Worm (Caenorhabditis elegans) whole organism, young adult: ENCODE measurements around the gene tag-321.

ENCODE experiments used
- B0019.2 ChIP-seq: fragments of 200-800 bp; sonication (Bioruptor generic); conservative IDR thresholded peaks from 2 replicates; pipeline ENCODE4 v1.3.6; 2022; ENCODE audit warnings: missing genetic modification reagents, missing genetic modification characterization, missing compliant biosample characterization
- F22D6.2 ChIP-seq: sonication (generic microtip); optimal IDR thresholded peaks from 2 replicates; lab custom pipeline; 2016; ENCODE audit warnings: mild to moderate bottlenecking, missing genetic modification characterization, missing compliant biosample characterization
- F23B12.7 ChIP-seq: sonication (generic microtip); optimal IDR thresholded peaks from 2 replicates; lab custom pipeline; 2017; ENCODE audit warnings: missing genetic modification characterization, mild to moderate bottlenecking, missing compliant biosample characterization, antibody characterized with exemption, moderate library complexity; ENCODE audit not compliant: insufficient read depth
- F37B4.10 ChIP-seq: fragments of 200-800 bp; sonication (Bioruptor generic); IDR thresholded peaks from 2 replicates; pipeline ENCODE4 v1.3.6; 2022; ENCODE audit warnings: missing genetic modification characterization, missing compliant biosample characterization
- F57C9.4 ChIP-seq: sonication (generic microtip); optimal IDR thresholded peaks from 2 replicates; lab custom pipeline; 2017; ENCODE audit warnings: mild to moderate bottlenecking, missing genetic modification characterization, missing compliant biosample characterization
- Y53G8AR.9 ChIP-seq: fragments of 200-800 bp; sonication (Bioruptor generic); conservative IDR thresholded peaks from 2 replicates; pipeline ENCODE4 v1.3.6; 2022; ENCODE audit warnings: missing genetic modification reagents, missing genetic modification characterization, missing compliant biosample characterization
- Y79H2A.3 ChIP-seq: fragments of 200-800 bp; sonication (Bioruptor generic); conservative IDR thresholded peaks from 2 replicates; pipeline ENCODE4 v1.3.6; 2022; ENCODE audit warnings: missing genetic modification reagents, missing genetic modification characterization, missing compliant biosample characterization
- ZK185.1 ChIP-seq: sonication (generic microtip); optimal IDR thresholded peaks from 2 replicates; lab custom pipeline; 2016; ENCODE audit warnings: mild to moderate bottlenecking, missing genetic modification characterization, missing compliant biosample characterization; ENCODE audit not compliant: poor library complexity, severe bottlenecking
- atf-7 ChIP-seq: sonication (generic microtip); optimal IDR thresholded peaks from 2 replicates; lab custom pipeline; 2017; ENCODE audit warnings: mild to moderate bottlenecking, missing genetic modification characterization, missing compliant biosample characterization
- athp-1 ChIP-seq: sonication (generic microtip); optimal IDR thresholded peaks from 2 replicates; lab custom pipeline; 2017; ENCODE audit warnings: mild to moderate bottlenecking, missing genetic modification characterization, missing compliant biosample characterization
- attf-5 ChIP-seq: fragments of 200-800 bp; sonication (Bioruptor generic); optimal IDR thresholded peaks from 2 replicates; lab custom pipeline; 2018; ENCODE audit warnings: mild to moderate bottlenecking, missing genetic modification characterization, missing compliant biosample characterization
- bed-2 ChIP-seq: fragments of 200-800 bp; sonication (Bioruptor generic); IDR thresholded peaks from 2 replicates; pipeline ENCODE4 v1.3.6; 2022; ENCODE audit warnings: missing genetic modification reagents, missing genetic modification characterization, missing compliant biosample characterization
- cebp-1 ChIP-seq, 2 experiments: fragments of 200-800 bp in 1 of 2; sonication (Bioruptor generic) in 1 of 2; sonication (generic microtip) in 1 of 2; IDR thresholded peaks in 1 of 2; optimal IDR thresholded peaks in 1 of 2; 2 replicates each; pipeline versions ENCODE4 v1.3.6 to Lab custom; 2017 to 2022; ENCODE audit warnings: missing compliant biosample characterization in 2 of 2, missing genetic modification characterization in 2 of 2, mild to moderate bottlenecking in 1 of 2, missing genetic modification reagents in 1 of 2, moderate library complexity in 1 of 2
- cebp-2 ChIP-seq: fragments of 200-800 bp; sonication (Bioruptor generic); IDR thresholded peaks from 2 replicates; pipeline ENCODE4 v1.3.6; 2022; ENCODE audit warnings: missing genetic modification characterization, missing compliant biosample characterization
- ceh-27 ChIP-seq: fragments of 200-800 bp; sonication (Bioruptor generic); optimal IDR thresholded peaks from 2 replicates; lab custom pipeline; 2018; ENCODE audit warnings: mild to moderate bottlenecking, missing genetic modification characterization, moderate library complexity, missing compliant biosample characterization
- ceh-40 ChIP-seq: fragments of 200-800 bp; sonication (Bioruptor generic); IDR thresholded peaks from 2 replicates; pipeline ENCODE4 v1.3.6; 2022; ENCODE audit warnings: missing genetic modification characterization, missing compliant biosample characterization
- chd-7 ChIP-seq: sonication (generic microtip); optimal IDR thresholded peaks from 2 replicates; lab custom pipeline; 2016; ENCODE audit warnings: mild to moderate bottlenecking, missing genetic modification characterization, moderate library complexity, missing compliant biosample characterization
- dpff-1 ChIP-seq: sonication (generic microtip); optimal IDR thresholded peaks from 2 replicates; lab custom pipeline; 2017; ENCODE audit warnings: mild to moderate bottlenecking, missing genetic modification characterization, missing compliant biosample characterization
- efl-1 ChIP-seq: fragments of 150-350 bp; optimal IDR thresholded peaks from 2 replicates; lab custom pipeline; 2014; ENCODE audit warnings: missing biosample characterization, missing genetic modification reagents, missing genetic modification characterization
- egrh-3 ChIP-seq: fragments of 200-800 bp; sonication (Bioruptor generic); IDR thresholded peaks from 2 replicates; pipeline ENCODE4 v1.3.6; 2022; ENCODE audit warnings: missing genetic modification reagents, missing genetic modification characterization, missing compliant biosample characterization
- ekl-4 ChIP-seq: fragments of 200-800 bp; sonication (Bioruptor generic); IDR thresholded peaks from 2 replicates; pipeline ENCODE4 v1.3.6; 2022; ENCODE audit warnings: missing genetic modification reagents, missing genetic modification characterization, missing compliant biosample characterization
- gei-17 ChIP-seq: fragments of 200-800 bp; sonication (Bioruptor generic); optimal IDR thresholded peaks from 2 replicates; lab custom pipeline; 2018; ENCODE audit warnings: mild to moderate bottlenecking, missing genetic modification characterization, missing compliant biosample characterization
- hsf-1 ChIP-seq: fragments of 200-800 bp; sonication (Bioruptor generic); IDR thresholded peaks from 2 replicates; pipeline ENCODE4 v1.3.6; 2022; ENCODE audit warnings: missing genetic modification reagents, missing genetic modification characterization, missing compliant biosample characterization
- lin-54 ChIP-seq: fragments of 200-800 bp; sonication (Bioruptor generic); optimal IDR thresholded peaks from 2 replicates; lab custom pipeline; 2018; ENCODE audit warnings: mild to moderate bottlenecking, missing genetic modification characterization, missing compliant biosample characterization
- lsl-1 ChIP-seq: fragments of 200-800 bp; sonication (Bioruptor generic); optimal IDR thresholded peaks from 2 replicates; lab custom pipeline; 2018; ENCODE audit warnings: mild to moderate bottlenecking, missing genetic modification characterization, moderate library complexity, missing compliant biosample characterization
- madf-10 ChIP-seq: sonication (generic microtip); optimal IDR thresholded peaks from 2 replicates; lab custom pipeline; 2016; ENCODE audit warnings: mild to moderate bottlenecking, missing genetic modification characterization, missing compliant biosample characterization
- madf-6 ChIP-seq: fragments of 200-800 bp; sonication (Bioruptor generic); IDR thresholded peaks from 2 replicates; pipeline ENCODE4 v1.3.6; 2022; ENCODE audit warnings: missing genetic modification reagents, missing genetic modification characterization, missing compliant biosample characterization
- madf-8 ChIP-seq: fragments of 200-800 bp; sonication (Bioruptor generic); conservative IDR thresholded peaks from 2 replicates; pipeline ENCODE4 v1.3.6; 2022; ENCODE audit warnings: missing genetic modification reagents, missing genetic modification characterization, missing compliant biosample characterization
- mcd-1 ChIP-seq: fragments of 200-800 bp; sonication (Bioruptor generic); IDR thresholded peaks from 2 replicates; pipeline ENCODE4 v1.3.6; 2022; ENCODE audit warnings: missing genetic modification reagents, missing genetic modification characterization, missing compliant biosample characterization
- mes-4 ChIP-seq: sonication (generic microtip); optimal IDR thresholded peaks from 2 replicates; lab custom pipeline; 2016; ENCODE audit warnings: missing genotype, missing genetic modification characterization, missing compliant biosample characterization
- nfya-1 ChIP-seq: sonication (generic microtip); optimal IDR thresholded peaks from 2 replicates; lab custom pipeline; 2017; ENCODE audit warnings: antibody characterized with exemption, missing compliant biosample characterization, missing genetic modification characterization, borderline replicate concordance; ENCODE audit not compliant: insufficient read depth
- nhr-120 ChIP-seq: fragments of 200-800 bp; sonication (Bioruptor generic); IDR thresholded peaks from 2 replicates; pipeline ENCODE4 v1.3.6; 2022; ENCODE audit warnings: missing genetic modification characterization, missing compliant biosample characterization
- nhr-27 ChIP-seq: fragments of 200-800 bp; sonication (Bioruptor generic); optimal IDR thresholded peaks from 2 replicates; lab custom pipeline; 2018; ENCODE audit warnings: mild to moderate bottlenecking, missing genetic modification characterization, moderate library complexity, missing compliant biosample characterization
- pbrm-1 ChIP-seq: fragments of 200-800 bp; sonication (Bioruptor generic); IDR thresholded peaks from 2 replicates; pipeline ENCODE4 v1.3.6; 2022; ENCODE audit warnings: missing genetic modification reagents, missing genetic modification characterization, missing compliant biosample characterization
- rec-8 ChIP-seq, 2 experiments: sonication (generic microtip); optimal IDR thresholded peaks; 2 replicates each; lab custom pipeline; 2016; ENCODE audit warnings: mild to moderate bottlenecking in 2 of 2, missing genetic modification characterization in 2 of 2, missing genetic modification reagents in 2 of 2, missing genotype in 2 of 2, missing biosample characterization in 1 of 2, missing compliant biosample characterization in 1 of 2, moderate library complexity in 1 of 2
- repo-1 ChIP-seq: sonication (generic microtip); optimal IDR thresholded peaks from 2 replicates; lab custom pipeline; 2017; ENCODE audit warnings: mild to moderate bottlenecking, missing genetic modification characterization, missing compliant biosample characterization
- snpc-1.3 ChIP-seq: sonication (generic microtip); optimal IDR thresholded peaks from 2 replicates; lab custom pipeline; 2017; ENCODE audit warnings: missing genetic modification characterization, mild to moderate bottlenecking, missing compliant biosample characterization, antibody characterized with exemption, moderate library complexity, missing genotype, missing genetic modification reagents; ENCODE audit not compliant: insufficient read depth
- snpc-4 ChIP-seq, 5 experiments: fragments of 150-350 bp in 1 of 5; sonication (generic microtip) in 4 of 5; optimal IDR thresholded peaks; 2 replicates each; lab custom pipeline; 2014 to 2018; ENCODE audit warnings: missing genetic modification characterization in 5 of 5, missing biosample characterization in 3 of 5, antibody characterized with exemption in 2 of 5, mild to moderate bottlenecking in 2 of 5, missing compliant biosample characterization in 2 of 5, missing genotype in 2 of 5, moderate library complexity in 2 of 5, missing genetic modification reagents in 1 of 5
- somi-1 ChIP-seq: fragments of 200-800 bp; sonication (Bioruptor generic); optimal IDR thresholded peaks from 2 replicates; lab custom pipeline; 2018; ENCODE audit warnings: mild to moderate bottlenecking, missing genetic modification characterization, missing compliant biosample characterization
- tbp1 ChIP-seq: fragments of 200-800 bp; sonication (Bioruptor generic); optimal IDR thresholded peaks from 2 replicates; lab custom pipeline; 2018; ENCODE audit warnings: mild to moderate bottlenecking, missing genetic modification characterization, missing compliant biosample characterization
- tlf-1 ChIP-seq: fragments of 200-800 bp; sonication (Bioruptor generic); optimal IDR thresholded peaks from 2 replicates; lab custom pipeline; 2018; ENCODE audit warnings: mild to moderate bottlenecking, missing genetic modification characterization, missing compliant biosample characterization
- unc-62 ChIP-seq: fragments of 150-350 bp; optimal IDR thresholded peaks from 2 replicates; lab custom pipeline; 2014; ENCODE audit warnings: missing biosample characterization, missing genetic modification reagents, missing genetic modification characterization
- ztf-18 ChIP-seq: sonication (generic microtip); optimal IDR thresholded peaks from 2 replicates; lab custom pipeline; 2016; ENCODE audit warnings: missing genotype, mild to moderate bottlenecking, missing genetic modification characterization, missing compliant biosample characterization
- ztf-22 ChIP-seq: fragments of 200-800 bp; sonication (Bioruptor generic); optimal IDR thresholded peaks from 2 replicates; lab custom pipeline; 2018; ENCODE audit warnings: mild to moderate bottlenecking, missing genetic modification characterization, moderate library complexity, missing compliant biosample characterization
- ztf-28 ChIP-seq: fragments of 200-800 bp; sonication (Bioruptor generic); IDR thresholded peaks from 2 replicates; pipeline ENCODE4 v1.3.6; 2022; ENCODE audit warnings: missing genetic modification reagents, missing genetic modification characterization, missing compliant biosample characterization
- ztf-3 ChIP-seq: fragments of 200-800 bp; sonication (Bioruptor generic); optimal IDR thresholded peaks from 2 replicates; lab custom pipeline; 2018; ENCODE audit warnings: mild to moderate bottlenecking, missing genetic modification characterization, missing compliant biosample characterization
- ztf-6 ChIP-seq: fragments of 200-800 bp; sonication (Bioruptor generic); IDR thresholded peaks from 2 replicates; pipeline ENCODE4 v1.3.6; 2022; ENCODE audit warnings: missing genetic modification reagents, missing genetic modification characterization, missing compliant biosample characterization

tag-321 gene

DNA sequence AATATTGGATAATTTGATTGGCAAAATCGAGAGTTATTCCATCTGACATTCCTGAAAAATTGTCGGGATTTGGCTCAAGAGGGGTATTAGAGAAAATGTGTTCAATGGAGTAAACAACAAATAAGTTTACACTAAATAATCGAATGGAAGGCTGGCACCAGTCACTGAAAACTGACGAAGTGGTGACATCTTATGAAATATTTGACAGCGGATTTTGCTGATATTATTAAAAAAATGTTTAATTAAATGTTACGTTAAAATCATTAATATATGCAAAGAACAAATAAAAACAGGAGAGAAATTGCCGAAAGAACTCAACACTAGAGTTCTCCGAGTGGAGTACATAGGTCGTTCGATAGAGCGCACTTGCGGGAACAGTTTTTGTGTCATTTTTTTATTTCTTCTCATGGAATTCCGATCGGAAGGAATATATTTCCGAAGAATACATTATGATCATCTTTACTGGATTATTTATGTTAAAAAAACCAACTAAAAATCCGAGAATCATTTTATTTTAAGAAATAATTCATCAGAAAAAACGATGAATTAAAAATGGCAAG lies 1.9 kb upstream of the tag-321 start, which contains the start of gene tag-322 (continued):
- TF ChIP-seq snpc-4 (GFP tag; optimal IDR thresholded peaks at IDR 0.05; lab: Kevin White, UChicago) (no peak), snpc-4 (tag; optimal IDR thresholded peaks at IDR 0.05; lab: Kevin White, UChicago) (peak in 2 of 4 experiments; percentile 19 to 42), tbp1 (peak; percentile 16), hsf-1 (no peak), F23B12.7 (tag; lab: Kevin White, UChicago) (peak; percentile 28), ZK185.1 (peak; percentile 35), cebp-2 (no peak), B0019.2 (no peak), efl-1 (no peak), attf-5 (peak; percentile 19), F22D6.2 (no peak), cebp-1 (GFP tag; IDR thresholded peaks at IDR 0.05; lab: Robert Waterston, UW) (no peak), cebp-1 (tag; optimal IDR thresholded peaks at IDR 0.05; lab: Kevin White, UChicago) (peak; percentile 41), pbrm-1 (GFP tag; lab: Robert Waterston, UW) (0 out of 2 replicates have a peak, but pooled peaks have one; percentile 30), Y79H2A.3 (GFP tag; lab: Robert Waterston, UW) (no peak), snpc-1.3 (tag; lab: Kevin White, UChicago) (peak; percentile 58), ztf-6 (GFP tag; lab: Robert Waterston, UW) (no peak), F37B4.10 (GFP tag; lab: Robert Waterston, UW) (no peak), mcd-1 (GFP tag; lab: Robert Waterston, UW) (peak; percentile 93), ekl-4 (GFP tag; lab: Robert Waterston, UW) (peak; percentile 50; the same call in 1 of the 2 replicates), madf-6 (peak; percentile 59), ceh-27 (peak; percentile 1)
- TF ChIP-seq, all 124 proteins: peak for 22

DNA sequence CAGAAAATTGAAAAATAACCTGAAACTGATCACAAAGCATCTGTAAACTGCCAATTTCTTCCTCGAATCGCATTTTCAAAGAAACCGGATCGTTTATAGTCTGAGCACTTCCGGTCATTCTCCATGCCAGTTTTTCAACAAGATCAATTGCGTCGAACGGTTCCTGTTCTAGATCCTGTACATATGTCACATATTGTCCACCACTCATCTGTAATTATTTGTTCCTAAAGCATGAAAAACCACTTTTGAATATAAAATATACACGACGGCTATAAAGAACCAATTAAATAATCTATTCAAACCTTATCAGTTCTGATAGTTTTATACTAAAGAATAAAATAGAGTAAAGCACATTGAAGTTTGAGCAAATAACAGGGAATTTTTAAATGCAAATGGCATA lies 1.4 kb downstream of the tag-321 start, which contains the start of gene sec-10:
Gene sec-10, minus strand, starts transcription at position 208 of the 400 bp plus-strand sequence.
- no peak for TF ChIP-seq F57C9.4
- TF ChIP-seq ztf-3 (GFP tag; lab: Kevin White, UChicago): no peak
- no peak for TF ChIP-seq nhr-27 (tag; lab: Kevin White, UChicago)
- TF ChIP-seq ceh-40 (GFP tag; lab: Robert Waterston, UW): no peak
- no peak for TF ChIP-seq egrh-3
- TF ChIP-seq somi-1 (GFP tag; lab: Kevin White, UChicago): no peak
- TF ChIP-seq tlf-1 (GFP tag; lab: Kevin White, UChicago): peak; percentile 28
- TF ChIP-seq madf-8: no peak
- peak; percentile 87 for TF ChIP-seq Y53G8AR.9
- TF ChIP-seq gei-17 (GFP tag; lab: Kevin White, UChicago): no peak
- no peak for TF ChIP-seq bed-2 (GFP tag; lab: Robert Waterston, UW)
- no peak for TF ChIP-seq ztf-18
- TF ChIP-seq nhr-120 (GFP tag; lab: Robert Waterston, UW): no peak
- no peak for TF ChIP-seq dpff-1 (tag; lab: Kevin White, UChicago)
- no peak for TF ChIP-seq mes-4 (tag; lab: Kevin White, UChicago)
- peak; percentile 73 for TF ChIP-seq athp-1 (tag; lab: Kevin White, UChicago)
- no peak for TF ChIP-seq lin-54 (GFP tag; lab: Kevin White, UChicago)
- TF ChIP-seq ztf-28 (GFP tag; lab: Robert Waterston, UW): no peak
- no peak for TF ChIP-seq nfya-1 (tag; lab: Kevin White, UChicago)
- TF ChIP-seq repo-1: peak; percentile 12
- no peak for TF ChIP-seq rec-8 (tag; optimal IDR thresholded peaks at IDR 0.05; lab: Kevin White, UChicago)
- TF ChIP-seq mcd-1 (GFP tag; lab: Robert Waterston, UW): peak; percentile 35; the same call in 1 of the 2 replicates
- no peak for TF ChIP-seq madf-10 (tag; lab: Kevin White, UChicago)
- no peak for TF ChIP-seq snpc-1.3 (tag; lab: Kevin White, UChicago)
- TF ChIP-seq lsl-1 (GFP tag; lab: Kevin White, UChicago): no peak
- TF ChIP-seq ztf-22 (GFP tag; lab: Kevin White, UChicago): no peak
- no peak for TF ChIP-seq unc-62
- TF ChIP-seq atf-7 (tag; lab: Kevin White, UChicago): peak; percentile 16
- TF ChIP-seq chd-7 (tag; lab: Kevin White, UChicago): no peak
